Worm (Caenorhabditis elegans): ENCODE measurements around the gene Y105C5B.5.

DNA sequence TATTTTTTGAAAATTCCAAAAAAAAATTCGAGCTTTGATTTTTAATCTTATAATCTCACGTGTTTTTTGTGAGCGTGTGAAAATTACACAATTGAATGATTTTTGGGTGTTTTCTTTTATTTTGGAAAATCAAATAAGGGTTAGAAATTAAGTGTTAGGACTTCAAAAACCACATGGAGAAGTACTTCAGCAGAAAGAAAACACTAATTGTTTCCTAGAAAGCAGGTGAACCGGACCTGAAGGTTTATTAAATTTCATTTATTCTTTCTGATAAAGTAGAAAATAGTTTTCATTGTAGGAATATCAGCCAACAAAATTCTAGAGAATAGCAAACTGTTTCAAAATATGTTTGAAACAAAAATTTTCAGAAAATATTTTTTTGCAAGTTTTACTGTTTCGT lies 7.2 kb upstream of the Y105C5B.5 start:
- TF ChIP-seq pax-1 (tag; optimal IDR thresholded peaks at IDR 0.05): no peak
- no peak for TF ChIP-seq ref-2 (tag; optimal IDR thresholded peaks at IDR 0.05)
- no peak for TF ChIP-seq dve-1 (tag; optimal IDR thresholded peaks at IDR 0.05)
- TF ChIP-seq nfya-1 (tag; optimal IDR thresholded peaks at IDR 0.05): no peak
- no peak for TF ChIP-seq fkh-10 (GFP tag; optimal IDR thresholded peaks at IDR 0.05)
- no peak for TF ChIP-seq elt-2 (tag; optimal IDR thresholded peaks at IDR 0.05)
- no peak for TF ChIP-seq fkh-6 (tag; optimal IDR thresholded peaks at IDR 0.05)

All from whole organism, late embryonic.